Worm (Caenorhabditis elegans) whole organism, L2 larva: Measurements from ENCODE around the gene ZK721.4.

ENCODE experiments used
- F13H6.1 ChIP-seq: sonication (generic microtip); optimal IDR thresholded peaks from 2 replicates; lab custom pipeline; 2016; ENCODE audit warnings: missing genetic modification characterization, missing compliant biosample characterization
- aly-2 ChIP-seq: fragments of 150-350 bp; optimal IDR thresholded peaks from 2 replicates; lab custom pipeline; 2014; ENCODE audit warnings: missing biosample characterization, missing genetic modification characterization
- ceh-82 ChIP-seq: fragments of 150-350 bp; optimal IDR thresholded peaks from 2 replicates; lab custom pipeline; 2014; ENCODE audit warnings: missing biosample characterization, missing genetic modification characterization
- egl-27 ChIP-seq: sonication (generic microtip); optimal IDR thresholded peaks from 3 replicates; lab custom pipeline; 2017; ENCODE audit warnings: missing biosample characterization, missing genetic modification reagents, missing genetic modification characterization
- elt-1 ChIP-seq: fragments of 150-350 bp; optimal IDR thresholded peaks from 2 replicates; lab custom pipeline; 2014; ENCODE audit warnings: missing biosample characterization, missing genetic modification characterization
- elt-3 ChIP-seq: sonication (generic microtip); optimal IDR thresholded peaks from 2 replicates; lab custom pipeline; 2017; ENCODE audit warnings: missing biosample characterization, missing genetic modification characterization
- lin-39 ChIP-seq: fragments of 150-350 bp; optimal IDR thresholded peaks from 2 replicates; lab custom pipeline; 2014; ENCODE audit warnings: missing biosample characterization, missing genetic modification reagents, missing genetic modification characterization
- mdl-1 ChIP-seq, 2 experiments: fragments of 150-350 bp in 1 of 2; sonication (generic microtip) in 1 of 2; optimal IDR thresholded peaks; 2 replicates each; lab custom pipeline; 2017; ENCODE audit warnings: missing biosample characterization in 2 of 2, missing genetic modification characterization in 2 of 2
- nhr-77 ChIP-seq: fragments of 150-350 bp; optimal IDR thresholded peaks from 2 replicates; lab custom pipeline; 2014; ENCODE audit warnings: missing biosample characterization, missing genetic modification characterization
- skn-1 ChIP-seq: sonication (generic microtip); optimal IDR thresholded peaks from 2 replicates; lab custom pipeline; 2017; ENCODE audit warnings: missing biosample characterization, missing genetic modification characterization
- unc-39 ChIP-seq: fragments of 150-350 bp; optimal IDR thresholded peaks from 2 replicates; lab custom pipeline; 2014; ENCODE audit warnings: missing biosample characterization, missing genetic modification characterization
- unc-62 ChIP-seq: fragments of 150-350 bp; optimal IDR thresholded peaks from 2 replicates; lab custom pipeline; 2014; ENCODE audit warnings: missing biosample characterization, missing genetic modification reagents, missing genetic modification characterization

DNA sequence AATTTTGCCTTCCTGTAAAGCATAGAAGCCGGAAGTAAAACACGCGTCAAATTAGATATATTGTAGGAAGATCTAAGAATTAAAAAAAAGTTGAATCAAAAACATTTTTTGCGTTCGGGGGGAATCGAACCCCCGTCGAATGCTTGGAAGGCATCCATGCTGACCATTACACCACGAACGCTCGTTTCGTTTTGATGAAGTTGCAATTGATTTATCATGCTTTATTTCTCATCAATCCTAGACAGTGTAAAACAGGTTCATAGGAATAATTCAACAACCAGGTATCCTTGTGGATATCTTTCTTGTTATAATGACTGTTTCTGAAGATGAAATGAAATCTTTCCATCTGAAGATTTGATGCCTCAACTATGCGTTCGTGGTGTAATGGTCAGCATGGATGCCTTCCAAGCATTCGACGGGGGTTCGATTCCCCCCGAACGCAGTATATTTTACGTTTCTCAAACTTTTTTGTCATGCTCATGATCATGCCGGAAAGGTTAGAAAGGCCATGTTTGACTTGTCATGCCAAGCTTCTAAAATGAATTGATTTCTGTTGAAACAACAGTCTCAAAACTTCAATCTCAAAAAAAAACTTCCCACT lies 41.3 kb downstream of the ZK721.4 start:
- TF ChIP-seq mdl-1 (tag; optimal IDR thresholded peaks at IDR 0.05; lab: Kevin White, UChicago), result no peak
- TF ChIP-seq egl-27 (tag; lab: Kevin White, UChicago), result no peak
- no peak for TF ChIP-seq elt-3 (tag; lab: Kevin White, UChicago)
- TF ChIP-seq unc-39, result no peak
- TF ChIP-seq F13H6.1 (tag; lab: Kevin White, UChicago), result no peak
- TF ChIP-seq nhr-77 (tag; lab: Kevin White, UChicago), result no peak
- no peak for TF ChIP-seq ceh-82
- TF ChIP-seq elt-1 (tag; lab: Kevin White, UChicago), result no peak
- no peak for TF ChIP-seq skn-1 (tag; lab: Kevin White, UChicago)
- TF ChIP-seq aly-2 (tag; lab: Kevin White, UChicago), result no peak
- no peak for TF ChIP-seq lin-39 (tag; lab: Kevin White, UChicago)
- TF ChIP-seq unc-62, result no peak
